Worm (Caenorhabditis elegans) whole organism, young adult: Measurements from ENCODE around the gene flp-5.
A peak's percentile ranks its signal among the peaks of the same experiment; 100 is the strongest.

Experiments used
- D2030.7 ChIP-seq: fragments of 200-800 bp; sonication (Bioruptor generic); IDR thresholded peaks from 2 replicates; pipeline ENCODE4 v1.3.6; 2022; ENCODE audit warnings: missing genetic modification reagents, missing genetic modification characterization, missing compliant biosample characterization
- Y53F4B.3 ChIP-seq: fragments of 200-800 bp; sonication (Bioruptor generic); IDR thresholded peaks from 2 replicates; pipeline ENCODE4 v1.3.6; 2022; ENCODE audit warnings: missing genetic modification reagents, missing genetic modification characterization, missing compliant biosample characterization
- Y53G8AR.9 ChIP-seq: fragments of 200-800 bp; sonication (Bioruptor generic); conservative IDR thresholded peaks from 2 replicates; pipeline ENCODE4 v1.3.6; 2022; ENCODE audit warnings: missing genetic modification reagents, missing genetic modification characterization, missing compliant biosample characterization
- aptf-2 ChIP-seq: fragments of 200-800 bp; sonication (Bioruptor generic); conservative IDR thresholded peaks from 2 replicates; pipeline ENCODE4 v1.3.6; 2022; ENCODE audit warnings: missing genetic modification reagents, missing genetic modification characterization, missing compliant biosample characterization
- atf-7 ChIP-seq: sonication (generic microtip); optimal IDR thresholded peaks from 2 replicates; lab custom pipeline; 2017; ENCODE audit warnings: mild to moderate bottlenecking, missing genetic modification characterization, missing compliant biosample characterization
- attf-3 ChIP-seq: fragments of 200-800 bp; sonication (Bioruptor generic); conservative IDR thresholded peaks from 2 replicates; pipeline ENCODE4 v1.3.6; 2022; ENCODE audit warnings: missing genetic modification reagents, missing genetic modification characterization, missing compliant biosample characterization
- attf-5 ChIP-seq: fragments of 200-800 bp; sonication (Bioruptor generic); optimal IDR thresholded peaks from 2 replicates; lab custom pipeline; 2018; ENCODE audit warnings: mild to moderate bottlenecking, missing genetic modification characterization, missing compliant biosample characterization
- attf-6 ChIP-seq: fragments of 200-800 bp; sonication (Bioruptor generic); IDR thresholded peaks from 2 replicates; pipeline ENCODE4 v1.3.6; 2022; ENCODE audit warnings: missing genetic modification reagents, missing genetic modification characterization, missing compliant biosample characterization
- ceh-27 ChIP-seq: fragments of 200-800 bp; sonication (Bioruptor generic); optimal IDR thresholded peaks from 2 replicates; lab custom pipeline; 2018; ENCODE audit warnings: mild to moderate bottlenecking, missing genetic modification characterization, moderate library complexity, missing compliant biosample characterization
- ceh-58 ChIP-seq: fragments of 200-800 bp; sonication (Bioruptor generic); IDR thresholded peaks from 2 replicates; pipeline ENCODE4 v1.3.6; 2022; ENCODE audit warnings: missing genetic modification characterization, missing compliant biosample characterization
- dox-1 ChIP-seq: fragments of 200-800 bp; sonication (Bioruptor generic); IDR thresholded peaks from 2 replicates; pipeline ENCODE4 v1.3.6; 2022; ENCODE audit warnings: missing genetic modification reagents, missing genetic modification characterization, missing compliant biosample characterization
- efl-1 ChIP-seq: fragments of 150-350 bp; optimal IDR thresholded peaks from 2 replicates; lab custom pipeline; 2014; ENCODE audit warnings: missing biosample characterization, missing genetic modification reagents, missing genetic modification characterization
- ets-4 ChIP-seq: fragments of 200-800 bp; sonication (Bioruptor generic); optimal IDR thresholded peaks from 2 replicates; lab custom pipeline; 2018; ENCODE audit warnings: mild to moderate bottlenecking, missing genetic modification characterization, missing compliant biosample characterization
- fkh-3 ChIP-seq: sonication (generic microtip); optimal IDR thresholded peaks from 2 replicates; lab custom pipeline; 2016; ENCODE audit warnings: mild to moderate bottlenecking, missing genetic modification characterization, missing compliant biosample characterization
- hlh-12 ChIP-seq: sonication (generic microtip); optimal IDR thresholded peaks from 2 replicates; lab custom pipeline; 2016; ENCODE audit warnings: missing genetic modification characterization, missing compliant biosample characterization
- hsf-1 ChIP-seq: fragments of 200-800 bp; sonication (Bioruptor generic); IDR thresholded peaks from 2 replicates; pipeline ENCODE4 v1.3.6; 2022; ENCODE audit warnings: missing genetic modification reagents, missing genetic modification characterization, missing compliant biosample characterization
- lag-1 ChIP-seq: fragments of 200-800 bp; sonication (Bioruptor generic); IDR thresholded peaks from 2 replicates; pipeline ENCODE4 v1.3.6; 2022; ENCODE audit warnings: missing genetic modification reagents, missing genetic modification characterization, missing compliant biosample characterization
- let-526 ChIP-seq: fragments of 200-800 bp; sonication (Bioruptor generic); IDR thresholded peaks from 2 replicates; pipeline ENCODE4 v1.3.6; 2022; ENCODE audit warnings: missing genetic modification reagents, missing genetic modification characterization, missing compliant biosample characterization
- let-607 ChIP-seq, 2 experiments: fragments of 200-800 bp in 1 of 2; sonication (Bioruptor generic) in 1 of 2; sonication (generic microtip) in 1 of 2; optimal IDR thresholded peaks; 2 replicates each; lab custom pipeline; 2016 to 2018; ENCODE audit warnings: mild to moderate bottlenecking in 2 of 2, missing compliant biosample characterization in 2 of 2, missing genetic modification characterization in 2 of 2, moderate library complexity in 2 of 2, missing genotype in 1 of 2
- lin-40 ChIP-seq: sonication (generic microtip); optimal IDR thresholded peaks from 2 replicates; lab custom pipeline; 2016; ENCODE audit warnings: missing genetic modification characterization, mild to moderate bottlenecking, missing compliant biosample characterization, missing genotype, missing genetic modification reagents
- lsy-27 ChIP-seq: sonication (generic microtip); optimal IDR thresholded peaks from 2 replicates; lab custom pipeline; 2017; ENCODE audit warnings: missing genetic modification characterization, mild to moderate bottlenecking, missing compliant biosample characterization, antibody characterized with exemption, missing genotype, borderline replicate concordance; ENCODE audit not compliant: insufficient read depth
- madf-6 ChIP-seq: fragments of 200-800 bp; sonication (Bioruptor generic); IDR thresholded peaks from 2 replicates; pipeline ENCODE4 v1.3.6; 2022; ENCODE audit warnings: missing genetic modification reagents, missing genetic modification characterization, missing compliant biosample characterization
- nfya-1 ChIP-seq: sonication (generic microtip); optimal IDR thresholded peaks from 2 replicates; lab custom pipeline; 2017; ENCODE audit warnings: antibody characterized with exemption, missing compliant biosample characterization, missing genetic modification characterization, borderline replicate concordance; ENCODE audit not compliant: insufficient read depth
- nhr-27 ChIP-seq: fragments of 200-800 bp; sonication (Bioruptor generic); optimal IDR thresholded peaks from 2 replicates; lab custom pipeline; 2018; ENCODE audit warnings: mild to moderate bottlenecking, missing genetic modification characterization, moderate library complexity, missing compliant biosample characterization
- nhr-80 ChIP-seq: sonication (generic microtip); optimal IDR thresholded peaks from 2 replicates; lab custom pipeline; 2016; ENCODE audit warnings: missing genetic modification characterization, missing compliant biosample characterization
- rcor-1 ChIP-seq: fragments of 200-800 bp; sonication (Bioruptor generic); IDR thresholded peaks from 2 replicates; pipeline ENCODE4 v1.3.6; 2022; ENCODE audit warnings: missing genetic modification reagents, missing genetic modification characterization, missing compliant biosample characterization
- snpc-1.1 ChIP-seq: sonication (generic microtip); optimal IDR thresholded peaks from 2 replicates; lab custom pipeline; 2017; ENCODE audit warnings: missing genetic modification characterization, mild to moderate bottlenecking, missing compliant biosample characterization, antibody characterized with exemption, moderate library complexity, missing genotype, missing genetic modification reagents; ENCODE audit not compliant: insufficient read depth
- snpc-1.3 ChIP-seq: sonication (generic microtip); optimal IDR thresholded peaks from 2 replicates; lab custom pipeline; 2017; ENCODE audit warnings: missing genetic modification characterization, mild to moderate bottlenecking, missing compliant biosample characterization, antibody characterized with exemption, moderate library complexity, missing genotype, missing genetic modification reagents; ENCODE audit not compliant: insufficient read depth
- snpc-4 ChIP-seq, 5 experiments: fragments of 150-350 bp in 1 of 5; sonication (generic microtip) in 4 of 5; optimal IDR thresholded peaks; 2 replicates each; lab custom pipeline; 2014 to 2018; ENCODE audit warnings: missing genetic modification characterization in 5 of 5, missing biosample characterization in 3 of 5, antibody characterized with exemption in 2 of 5, mild to moderate bottlenecking in 2 of 5, missing compliant biosample characterization in 2 of 5, missing genotype in 2 of 5, moderate library complexity in 2 of 5, missing genetic modification reagents in 1 of 5
- sptf-2 ChIP-seq: fragments of 200-800 bp; sonication (Bioruptor generic); optimal IDR thresholded peaks from 2 replicates; lab custom pipeline; 2018; ENCODE audit warnings: mild to moderate bottlenecking, missing genetic modification characterization, missing compliant biosample characterization
- tbp1 ChIP-seq: fragments of 200-800 bp; sonication (Bioruptor generic); optimal IDR thresholded peaks from 2 replicates; lab custom pipeline; 2018; ENCODE audit warnings: mild to moderate bottlenecking, missing genetic modification characterization, missing compliant biosample characterization
- tbx-9 ChIP-seq: sonication (generic microtip); optimal IDR thresholded peaks from 2 replicates; lab custom pipeline; 2016; ENCODE audit warnings: borderline replicate concordance, missing genetic modification characterization, inconsistent platforms, missing compliant biosample characterization
- unc-130 ChIP-seq: sonication (generic microtip); optimal IDR thresholded peaks from 2 replicates; lab custom pipeline; 2016; ENCODE audit warnings: missing genetic modification reagents, missing genetic modification characterization, missing compliant biosample characterization
- unc-62 ChIP-seq: fragments of 150-350 bp; optimal IDR thresholded peaks from 2 replicates; lab custom pipeline; 2014; ENCODE audit warnings: missing biosample characterization, missing genetic modification reagents, missing genetic modification characterization
- zfh-2 ChIP-seq: fragments of 200-800 bp; sonication (Bioruptor generic); conservative IDR thresholded peaks from 2 replicates; pipeline ENCODE4 v1.3.6; 2022; ENCODE audit warnings: missing genetic modification reagents, missing genetic modification characterization, missing compliant biosample characterization
- ztf-28 ChIP-seq: fragments of 200-800 bp; sonication (Bioruptor generic); IDR thresholded peaks from 2 replicates; pipeline ENCODE4 v1.3.6; 2022; ENCODE audit warnings: missing genetic modification reagents, missing genetic modification characterization, missing compliant biosample characterization

The flp-5 gene

ce11 chrX:8567166-8567565, 39.1 kb downstream of the flp-5 start (continued):
- no peak for TF ChIP-seq Y53G8AR.9
- TF ChIP-seq rcor-1 (GFP tag; lab: Robert Waterston, UW) = no peak
- TF ChIP-seq nhr-80 = peak; percentile 79
- peak; percentile 34 for TF ChIP-seq lin-40

ce11 chrX:8567823-8568314, 39.8 kb downstream of the flp-5 start:
- TF ChIP-seq lin-40 (no peak), aptf-2 (no peak), snpc-4 (GFP tag; optimal IDR thresholded peaks at IDR 0.05; lab: Kevin White, UChicago) (no peak), snpc-4 (tag; optimal IDR thresholded peaks at IDR 0.05; lab: Kevin White, UChicago) (no peak), D2030.7 (GFP tag; lab: Robert Waterston, UW) (no peak), madf-6 (GFP tag; lab: Robert Waterston, UW) (no peak), tbp1 (no peak), rcor-1 (GFP tag; lab: Robert Waterston, UW) (no peak), snpc-1.3 (no peak), lsy-27 (tag; lab: Kevin White, UChicago) (no peak), fkh-3 (tag; lab: Kevin White, UChicago) (no peak), hlh-12 (tag; lab: Kevin White, UChicago) (no peak), Y53F4B.3 (no peak), nfya-1 (no peak), nhr-27 (tag; lab: Kevin White, UChicago) (no peak), unc-130 (GFP tag; lab: Kevin White, UChicago) (no peak), snpc-1.1 (tag; lab: Kevin White, UChicago) (no peak), ets-4 (GFP tag; lab: Kevin White, UChicago) (no peak), attf-6 (GFP tag; lab: Robert Waterston, UW) (no peak)

ce11 chrX:8568423-8568903, 40.4 kb downstream of the flp-5 start:
- TF ChIP-seq let-607 (tag; optimal IDR thresholded peaks at IDR 0.05; lab: Kevin White, UChicago) = peak in 1 of 2 experiments; percentile 23
- TF ChIP-seq dox-1 (GFP tag; lab: Robert Waterston, UW) = peak; percentile 73
- TF ChIP-seq atf-7 (tag; lab: Kevin White, UChicago) = peak; percentile 4
- TF ChIP-seq ztf-28 (GFP tag; lab: Robert Waterston, UW) = no peak
- peak; percentile 90 for TF ChIP-seq nhr-80
- TF ChIP-seq Y53F4B.3 = no peak
- TF ChIP-seq lag-1 = no peak
- TF ChIP-seq ets-4 (GFP tag; lab: Kevin White, UChicago) = peak; percentile 78

- TF ChIP-seq ceh-27 (GFP tag; lab: Kevin White, UChicago) (peak; percentile 26), D2030.7 (GFP tag; lab: Robert Waterston, UW) (no peak), attf-3 (GFP tag; lab: Robert Waterston, UW) (no peak), attf-5 (GFP tag; lab: Kevin White, UChicago) (no peak), tbx-9 (no peak), hsf-1 (GFP tag; lab: Robert Waterston, UW) (no peak), let-526 (no peak), zfh-2 (GFP tag; lab: Robert Waterston, UW) (0 out of 2 replicates have a peak, but pooled peaks have one; percentile 15), efl-1 (GFP tag; lab: Kevin White, UChicago) (no peak), unc-62 (GFP tag; lab: Kevin White, UChicago) (no peak), ceh-58 (GFP tag; lab: Robert Waterston, UW) (no peak), attf-6 (GFP tag; lab: Robert Waterston, UW) (no peak), aptf-2 (no peak), sptf-2 (GFP tag; lab: Kevin White, UChicago) (no peak)
Observed at ce11 chrX:8569159-8569558, 41.1 kb downstream of the flp-5 start.
